Worm (Caenorhabditis elegans): ENCODE measurements around the gene C30H6.12.

DNA sequence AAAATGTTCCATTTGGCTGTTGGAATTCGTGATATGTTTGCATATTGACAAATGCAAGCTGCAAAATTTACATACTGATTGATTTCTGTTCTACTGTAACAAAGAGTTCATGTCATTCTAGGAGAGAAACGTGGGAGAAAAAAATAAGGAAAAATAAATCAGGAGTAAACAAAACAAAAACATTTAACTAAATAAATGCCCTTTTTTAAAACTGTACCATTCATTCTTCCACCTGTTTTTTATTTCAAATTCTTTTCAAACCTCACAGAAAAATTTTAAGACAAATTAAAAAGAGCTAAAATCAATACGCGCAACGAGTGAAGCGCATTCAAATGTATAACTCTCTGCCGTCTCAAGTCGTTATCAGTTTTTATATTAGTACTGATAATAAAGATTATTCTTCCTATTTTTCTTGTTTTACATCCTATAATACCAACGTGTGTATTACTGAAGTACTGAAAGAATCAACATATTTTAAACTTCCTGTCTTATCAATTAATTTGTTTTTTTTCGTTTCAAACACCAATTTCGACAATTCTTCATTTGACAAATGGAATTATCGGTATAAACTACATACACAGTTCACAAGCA, 44.1 kb upstream of the C30H6.12 start, which contains the start of gene C49C3.10:
- no peak for TF ChIP-seq cog-1 (tag; optimal IDR thresholded peaks at IDR 0.05)
- TF ChIP-seq klf-2 (GFP tag; conservative IDR thresholded peaks at IDR 0.05) = no peak
- no peak for TF ChIP-seq ref-1 (GFP tag; conservative IDR thresholded peaks at IDR 0.05)

All from whole organism, midembryonic.